Worm (Caenorhabditis elegans) whole organism, L2 larva: ENCODE results near the gene aexr-2.

Experiments
- egl-27 ChIP-seq: sonication (generic microtip); optimal IDR thresholded peaks from 3 replicates; lab custom pipeline; 2017; ENCODE audit warnings: missing biosample characterization, missing genetic modification reagents, missing genetic modification characterization
- lin-13 ChIP-seq: fragments of 150-350 bp; optimal IDR thresholded peaks from 2 replicates; lab custom pipeline; 2014; ENCODE audit warnings: missing biosample characterization, missing genetic modification reagents, missing genetic modification characterization
- nhr-6 ChIP-seq: fragments of 150-350 bp; optimal IDR thresholded peaks from 2 replicates; lab custom pipeline; 2014; ENCODE audit warnings: missing biosample characterization, missing genetic modification characterization
- snpc-4 ChIP-seq: fragments of 150-350 bp; optimal IDR thresholded peaks from 2 replicates; lab custom pipeline; 2014; ENCODE audit warnings: missing biosample characterization, missing genetic modification characterization
- zag-1 ChIP-seq: fragments of 150-350 bp; optimal IDR thresholded peaks from 2 replicates; lab custom pipeline; 2014; ENCODE audit warnings: missing biosample characterization, missing genetic modification characterization

DNA sequence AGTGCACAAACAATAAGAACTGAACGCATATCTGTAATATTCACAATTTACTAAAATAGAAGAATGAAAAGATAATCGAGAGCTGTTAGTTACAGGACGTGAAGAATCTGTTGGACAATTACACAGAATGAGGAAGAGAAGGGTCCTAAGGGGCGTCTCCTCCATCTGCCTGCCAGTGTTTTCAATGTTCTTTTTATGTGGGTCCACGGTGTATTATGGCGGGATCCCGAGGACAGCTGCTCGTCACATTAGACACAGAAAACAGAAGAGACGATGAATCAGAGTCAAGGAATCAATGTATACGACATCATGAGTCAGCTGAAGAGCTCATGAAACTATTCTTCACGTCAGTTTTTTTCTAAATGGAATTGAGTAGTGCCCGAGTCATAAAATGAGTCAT lies 34.2 kb downstream of the aexr-2 start, which contains the start of gene ttr-6:
- TF ChIP-seq zag-1 (tag; lab: Kevin White, UChicago) (no peak), nhr-6 (no peak), snpc-4 (tag; lab: Kevin White, UChicago) (no peak), egl-27 (tag; lab: Kevin White, UChicago) (no peak), lin-13 (GFP tag; lab: Kevin White, UChicago) (no peak)
